Worm (Caenorhabditis elegans): Measurements from ENCODE around the gene srbc-56.

DNA sequence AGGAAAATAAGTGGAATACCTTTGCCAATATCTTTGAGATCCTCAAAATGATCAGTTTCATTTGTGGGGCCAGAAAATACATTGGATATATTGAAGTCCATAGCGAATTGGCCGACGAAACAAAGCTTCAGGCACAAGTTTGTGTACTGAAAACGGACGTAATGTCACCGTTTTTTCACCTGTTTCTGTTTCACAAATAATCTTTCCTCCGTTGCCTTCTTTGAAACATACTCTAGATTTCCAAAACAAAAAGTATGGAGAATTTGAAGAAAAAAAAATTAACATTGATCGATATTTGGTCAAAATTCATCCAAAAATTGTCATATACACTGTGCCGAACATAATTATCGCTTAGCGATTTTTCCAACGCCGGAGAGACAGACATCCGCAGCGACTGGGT lies 31.1 kb upstream of the srbc-56 start, which contains the start of gene srz-12:
- TF ChIP-seq ztf-11 (tag; optimal IDR thresholded peaks at IDR 0.05) (no peak), pqm-1 (tag; optimal IDR thresholded peaks at IDR 0.05) (no peak), lsy-2 (tag; optimal IDR thresholded peaks at IDR 0.05) (no peak), lin-15B (tag; optimal IDR thresholded peaks at IDR 0.05) (no peak), snpc-4 (tag; optimal IDR thresholded peaks at IDR 0.05) (no peak), zip-2 (tag; optimal IDR thresholded peaks at IDR 0.05) (no peak), Y5F2A.4 (GFP tag; optimal IDR thresholded peaks at IDR 0.05) (no peak), skn-1 (tag; optimal IDR thresholded peaks at IDR 0.05) (no peak), fos-1 (tag; optimal IDR thresholded peaks at IDR 0.05) (no peak), tag-97 (GFP tag; IDR thresholded peaks at IDR 0.05) (no peak)

Data from whole organism, L4 larva.